2 worm cellular contexts compared by ENCODE assay signal in the genomic region with DNA sequence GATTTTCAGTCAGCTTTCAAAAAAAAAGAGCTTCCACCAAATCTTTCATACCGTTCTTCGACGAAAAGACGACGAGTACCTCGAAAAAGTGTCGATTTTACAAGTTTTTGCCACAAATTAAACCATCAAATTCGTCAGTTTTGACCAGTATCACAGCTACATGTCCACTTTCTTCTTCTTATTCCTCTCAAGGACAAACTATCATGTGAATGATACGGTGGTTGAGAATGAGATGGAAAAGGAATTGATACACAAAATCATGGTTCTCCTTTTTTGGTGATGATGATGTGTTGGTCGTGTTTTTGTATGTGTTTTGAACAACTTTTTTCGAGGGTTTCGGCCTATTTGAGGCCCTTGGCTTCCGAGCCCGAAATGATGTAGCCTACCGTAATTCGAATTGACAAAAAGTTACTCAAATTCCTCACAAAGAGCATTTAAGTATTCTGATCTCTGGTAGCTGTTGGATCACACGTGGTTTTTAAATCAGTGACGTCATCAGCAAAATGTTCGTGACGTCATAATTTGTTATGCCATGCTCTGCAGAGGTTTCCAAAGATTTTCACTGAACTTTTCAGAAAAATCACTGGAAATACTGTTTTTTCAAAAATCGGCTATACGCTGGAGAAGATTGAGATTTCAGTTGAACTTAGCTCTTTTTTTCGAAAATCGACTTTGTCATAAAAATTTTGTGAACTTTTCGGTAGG.
TF ChIP-seq lines count a peak whose summit lies in the region.

No protein-coding gene starts in this region.

TF ChIP-seq in whole organism, L1 larva, 84 proteins besides CTCF, POLR2A, EP300 and RAD21 (continued from another document):
- no peak for TF ChIP-seq unc-86 (tag; optimal IDR thresholded peaks at IDR 0.05; lab: Kevin White, UChicago)
- TF ChIP-seq lsy-2 (tag; optimal IDR thresholded peaks at IDR 0.05; lab: Kevin White, UChicago), result peak in 1 of 2 experiments; percentile 20
- TF ChIP-seq hpl-2 (GFP tag; optimal IDR thresholded peaks at IDR 0.05; lab: Kevin White, UChicago), result no peak
- TF ChIP-seq nhr-71 (tag; optimal IDR thresholded peaks at IDR 0.05; lab: Kevin White, UChicago), result peak; percentile 4
- no peak for TF ChIP-seq fkh-10 (GFP tag; optimal IDR thresholded peaks at IDR 0.05; lab: Kevin White, UChicago)
- TF ChIP-seq isw-1 (GFP tag; IDR thresholded peaks at IDR 0.05; lab: Robert Waterston, UW), result no peak
- TF ChIP-seq nhr-20 (tag; optimal IDR thresholded peaks at IDR 0.05; lab: Kevin White, UChicago), result peak; percentile 18
- TF ChIP-seq zip-4 (GFP tag; optimal IDR thresholded peaks at IDR 0.05; lab: Kevin White, UChicago), result no peak
- TF ChIP-seq elt-3 (tag; optimal IDR thresholded peaks at IDR 0.05; lab: Kevin White, UChicago), result peak in 2 of 6 experiments; percentile 11 to 51
- no peak for TF ChIP-seq dpl-1 (GFP tag; optimal IDR thresholded peaks at IDR 0.05; lab: Kevin White, UChicago)
- no peak for TF ChIP-seq mdl-1 (tag; optimal IDR thresholded peaks at IDR 0.05; lab: Kevin White, UChicago)
- TF ChIP-seq ceh-88 (GFP tag; IDR thresholded peaks at IDR 0.05; lab: Robert Waterston, UW), result no peak
- TF ChIP-seq nhr-47 (tag; optimal IDR thresholded peaks at IDR 0.05; lab: Kevin White, UChicago), result no peak
- TF ChIP-seq ceh-63 (GFP tag; optimal IDR thresholded peaks at IDR 0.05; lab: Kevin White, UChicago), result no peak
- no peak for TF ChIP-seq hlh-4 (tag; optimal IDR thresholded peaks at IDR 0.05; lab: Kevin White, UChicago)
- no peak for TF ChIP-seq nhr-77 (tag; optimal IDR thresholded peaks at IDR 0.05; lab: Kevin White, UChicago)
- TF ChIP-seq ceh-8 (GFP tag; optimal IDR thresholded peaks at IDR 0.05; lab: Kevin White, UChicago), result no peak
- TF ChIP-seq ztf-11 (tag; optimal IDR thresholded peaks at IDR 0.05; lab: Kevin White, UChicago), result no peak
- no peak for TF ChIP-seq nhr-19 (GFP tag; conservative IDR thresholded peaks at IDR 0.05; lab: Robert Waterston, UW)
- TF ChIP-seq nhr-84 (tag; optimal IDR thresholded peaks at IDR 0.05; lab: Kevin White, UChicago), result no peak
- no peak for TF ChIP-seq unc-30 (tag; optimal IDR thresholded peaks at IDR 0.05; lab: Kevin White, UChicago)
- TF ChIP-seq blmp-1 (tag; optimal IDR thresholded peaks at IDR 0.05; lab: Kevin White, UChicago), result peak; percentile 81
- TF ChIP-seq efl-3 (GFP tag; optimal IDR thresholded peaks at IDR 0.05; lab: Kevin White, UChicago), result no peak

TF ChIP-seq in whole organism, L4 larva, 104 proteins besides CTCF, POLR2A, EP300 and RAD21 (continued from another document):
- TF ChIP-seq ces-1 (GFP tag; optimal IDR thresholded peaks at IDR 0.05; lab: Kevin White, UChicago), result no peak
- TF ChIP-seq lsy-2 (tag; optimal IDR thresholded peaks at IDR 0.05; lab: Kevin White, UChicago), result no peak
- TF ChIP-seq nhr-28 (tag; optimal IDR thresholded peaks at IDR 0.05; lab: Kevin White, UChicago), result peak; percentile 25
- TF ChIP-seq ZK546.5 (tag; optimal IDR thresholded peaks at IDR 0.05; lab: Kevin White, UChicago), result no peak
- peak in 1 of 2 experiments; percentile 78 for TF ChIP-seq unc-62 (GFP tag; optimal IDR thresholded peaks at IDR 0.05 in 1 of 2; lab: Kevin White, UChicago)
- no peak for TF ChIP-seq unc-62 (tag; optimal IDR thresholded peaks at IDR 0.05; lab: Kevin White, UChicago)
- TF ChIP-seq rbr-2 (tag; optimal IDR thresholded peaks at IDR 0.05; lab: Kevin White, UChicago), result no peak
- TF ChIP-seq ztf-7 (tag; optimal IDR thresholded peaks at IDR 0.05; lab: Kevin White, UChicago), result no peak
- TF ChIP-seq spr-3 (GFP tag; optimal IDR thresholded peaks at IDR 0.05; lab: Kevin White, UChicago), result no peak
